Fruit fly (Drosophila melanogaster): Measurements from ENCODE around the gene CG32445.

The CG32445 gene

dm6 chr3L:21640815-21641214 lies 1.7 kb downstream of the CG32445 start, which contains the start of gene Atox1 (continued):
- TF ChIP-seq Nf-YA (GFP tag; IDR thresholded peaks at IDR 0.05) = no peak
- TF ChIP-seq pzg (GFP tag; optimal IDR thresholded peaks at IDR 0.05) = peak; percentile 96
- peak; percentile 54 for TF ChIP-seq mirr (GFP tag; optimal IDR thresholded peaks at IDR 0.05)
- TF ChIP-seq CG17361 (GFP tag; IDR thresholded peaks at IDR 0.05) = peak; percentile 49; the same call in 1 of the 3 replicates
- TF ChIP-seq Dll (GFP tag; IDR thresholded peaks at IDR 0.05; ENCODE audit: partially characterized antibody) = no peak
- no peak for TF ChIP-seq CG14667 (GFP tag; IDR thresholded peaks at IDR 0.05)
- peak; percentile 60 for TF ChIP-seq trem (tag; optimal IDR thresholded peaks at IDR 0.05)
- peak; percentile 77 for TF ChIP-seq CG3847 (GFP tag; IDR thresholded peaks at IDR 0.05)
- TF ChIP-seq fd96Cb (tag; optimal IDR thresholded peaks at IDR 0.05) = no peak
- no peak for TF ChIP-seq GATAe (GFP tag; conservative IDR thresholded peaks at IDR 0.05)
- peak; percentile 19 for TF ChIP-seq CG4854 (GFP tag; optimal IDR thresholded peaks at IDR 0.05)
- peak; percentile 49 for TF ChIP-seq pfk (GFP tag; optimal IDR thresholded peaks at IDR 0.05)
- no peak for TF ChIP-seq CG10274 (GFP tag; optimal IDR thresholded peaks at IDR 0.05)
- TF ChIP-seq Aef1 (GFP tag; IDR thresholded peaks at IDR 0.05) = no peak
- TF ChIP-seq Lhr (GFP tag; optimal IDR thresholded peaks at IDR 0.05) = peak; percentile 97
- no peak for TF ChIP-seq CG8359 (GFP tag; optimal IDR thresholded peaks at IDR 0.05; ENCODE audit: borderline replicate concordance)
- TF ChIP-seq scrt (GFP tag; optimal IDR thresholded peaks at IDR 0.05) = no peak
- peak; percentile 10 to 53 for TF ChIP-seq Pdp1 (GFP tag; optimal IDR thresholded peaks at IDR 0.05)
- no peak for TF ChIP-seq CG10321 (GFP tag; IDR thresholded peaks at IDR 0.05)
- TF ChIP-seq CG6813 (GFP tag; optimal IDR thresholded peaks at IDR 0.05) = no peak
- TF ChIP-seq CG18764 (GFP tag; optimal IDR thresholded peaks at IDR 0.05) = no peak
- TF ChIP-seq CG32772 (GFP tag; IDR thresholded peaks at IDR 0.05) = peak; percentile 59
- TF ChIP-seq CG12659 (GFP tag; optimal IDR thresholded peaks at IDR 0.05) = peak; percentile 65
- TF ChIP-seq Deaf1 (tag; optimal IDR thresholded peaks at IDR 0.05) = peak; percentile 36
- TF ChIP-seq Dp (GFP tag; optimal IDR thresholded peaks at IDR 0.05) = peak; percentile 99
- TF ChIP-seq Hey (tag; optimal IDR thresholded peaks at IDR 0.05) = peak; percentile 22
- TF ChIP-seq CG12155 (GFP tag; optimal IDR thresholded peaks at IDR 0.05) = peak; percentile 12
- TF ChIP-seq Fer2 (tag; optimal IDR thresholded peaks at IDR 0.05) = peak; percentile 35
- no peak for TF ChIP-seq crp (GFP tag; optimal IDR thresholded peaks at IDR 0.05)
- TF ChIP-seq vvl (GFP tag; IDR thresholded peaks at IDR 0.05) = 0 out of 2 replicates have a peak, but pooled peaks have one; percentile 52
- TF ChIP-seq gcm (GFP tag; optimal IDR thresholded peaks at IDR 0.05) = peak; percentile 23
- TF ChIP-seq ttk (GFP tag; IDR thresholded peaks at IDR 0.05) = no peak
- TF ChIP-seq Bteb2 (GFP tag; optimal IDR thresholded peaks at IDR 0.05) = peak; percentile 7
- no peak for TF ChIP-seq zen2 (GFP tag; IDR thresholded peaks at IDR 0.05; ENCODE audit: partially characterized antibody)
- no peak for TF ChIP-seq cwo (GFP tag; optimal IDR thresholded peaks at IDR 0.05)
- peak; percentile 57 for TF ChIP-seq bcd (GFP tag; optimal IDR thresholded peaks at IDR 0.05)
- TF ChIP-seq MBD-R2 (GFP tag; IDR thresholded peaks at IDR 0.05) = peak; percentile 80
- TF ChIP-seq CG9817 (tag; optimal IDR thresholded peaks at IDR 0.05) = peak; percentile 63
- TF ChIP-seq grau (tag; optimal IDR thresholded peaks at IDR 0.05) = peak; percentile 37
- TF ChIP-seq maf-S (GFP tag; optimal IDR thresholded peaks at IDR 0.05) = no peak
- TF ChIP-seq CG12071 (GFP tag; optimal IDR thresholded peaks at IDR 0.05) = no peak
- peak; percentile 65 for TF ChIP-seq CG14710 (tag; optimal IDR thresholded peaks at IDR 0.05)
- peak; percentile 22 for TF ChIP-seq CG6683 (GFP tag; optimal IDR thresholded peaks at IDR 0.05)
- no peak for TF ChIP-seq CG6254 (GFP tag; optimal IDR thresholded peaks at IDR 0.05)
- peak; percentile 69 for TF ChIP-seq ftz-f1 (GFP tag; optimal IDR thresholded peaks at IDR 0.05)
- TF ChIP-seq sd (tag; optimal IDR thresholded peaks at IDR 0.05) = peak; percentile 13
- TF ChIP-seq Camta (GFP tag; optimal IDR thresholded peaks at IDR 0.05) = no peak
- TF ChIP-seq exex (tag; optimal IDR thresholded peaks at IDR 0.05) = no peak
- no peak for TF ChIP-seq pros (GFP tag; optimal IDR thresholded peaks at IDR 0.05)
- no peak for TF ChIP-seq CG4360 (GFP tag; IDR thresholded peaks at IDR 0.05)
